In the genomic region with DNA sequence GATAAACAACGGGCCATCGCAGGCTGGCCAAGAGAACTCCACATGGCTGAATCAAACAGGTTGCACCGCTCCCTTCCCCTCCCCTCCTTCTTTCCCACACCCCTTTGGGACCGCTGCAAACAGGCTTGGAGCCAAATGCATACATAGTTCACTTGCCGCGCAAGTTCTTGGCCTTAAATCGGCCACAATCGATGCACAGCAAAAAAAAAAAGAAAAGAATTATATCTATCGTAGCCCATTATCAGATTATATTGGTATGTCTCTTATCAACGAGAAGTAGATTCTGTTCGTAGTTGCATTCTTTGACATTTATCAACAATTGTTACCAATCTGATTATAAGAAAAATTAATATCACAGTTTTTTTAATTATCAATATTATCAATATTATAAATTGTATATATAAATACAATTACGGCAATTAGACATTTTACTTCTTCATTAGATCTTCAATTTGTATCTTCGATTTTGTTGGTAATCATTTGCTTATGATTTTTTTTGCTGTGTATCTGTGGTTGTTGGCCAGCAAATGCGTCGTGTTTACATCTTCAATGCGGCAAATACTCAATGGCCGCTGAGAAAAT, we compare ENCODE assay signal across 1 fruit fly cellular context.
TF ChIP-seq lines count a peak whose summit lies in the region.

No protein-coding gene starts in this region.

TF ChIP-seq in whole organism, embryonic, 481 proteins besides CTCF, POLR2A, EP300 and RAD21 (continued from another document and continues in another):
- peak; percentile 75 for TF ChIP-seq CG11504 (tag; optimal IDR thresholded peaks at IDR 0.05; lab: Kevin White, UChicago)
- TF ChIP-seq gem (tag; optimal IDR thresholded peaks at IDR 0.05; lab: Kevin White, UChicago): peak; percentile 82
- no peak for TF ChIP-seq ttk (GFP tag; IDR thresholded peaks at IDR 0.05; lab: Robert Waterston, UW)
- TF ChIP-seq tll (GFP tag; optimal IDR thresholded peaks at IDR 0.05; lab: Kevin White, UChicago): no peak
- TF ChIP-seq gce (GFP tag; IDR thresholded peaks at IDR 0.05; lab: Robert Waterston, UW): no peak
- TF ChIP-seq CG17829 (tag; optimal IDR thresholded peaks at IDR 0.05; lab: Kevin White, UChicago): peak; percentile 68
- no peak for TF ChIP-seq Hmr (GFP tag; optimal IDR thresholded peaks at IDR 0.05; lab: Kevin White, UChicago)
- no peak for TF ChIP-seq CG8281 (tag; optimal IDR thresholded peaks at IDR 0.05; lab: Kevin White, UChicago)
- peak; percentile 32 for TF ChIP-seq ind (GFP tag; optimal IDR thresholded peaks at IDR 0.05; lab: Kevin White, UChicago)
- peak; percentile 21 for TF ChIP-seq Sry-β (GFP tag; optimal IDR thresholded peaks at IDR 0.05; lab: Kevin White, UChicago)
- TF ChIP-seq amos (GFP tag; IDR thresholded peaks at IDR 0.05; lab: Robert Waterston, UW; ENCODE audit: partially characterized antibody): no peak
- peak; percentile 19 for TF ChIP-seq CG15269 (tag; optimal IDR thresholded peaks at IDR 0.05; lab: Kevin White, UChicago)
- TF ChIP-seq hbn (GFP tag; IDR thresholded peaks at IDR 0.05; lab: Robert Waterston, UW; ENCODE audit: partially characterized antibody): no peak
- no peak for TF ChIP-seq CG4707 (GFP tag; optimal IDR thresholded peaks at IDR 0.05; lab: Kevin White, UChicago)
- TF ChIP-seq CG12104 (GFP tag; optimal IDR thresholded peaks at IDR 0.05; lab: Kevin White, UChicago): no peak
- TF ChIP-seq CG1603 (tag; optimal IDR thresholded peaks at IDR 0.05; lab: Kevin White, UChicago): no peak
- peak; percentile 14 for TF ChIP-seq tio (GFP tag; optimal IDR thresholded peaks at IDR 0.05; lab: Kevin White, UChicago)
- no peak for TF ChIP-seq ems (GFP tag; optimal IDR thresholded peaks at IDR 0.05; lab: Kevin White, UChicago)
- no peak for TF ChIP-seq Atf6 (GFP tag; IDR thresholded peaks at IDR 0.05; lab: Robert Waterston, UW)
- peak; percentile 28 for TF ChIP-seq CG1233 (GFP tag; optimal IDR thresholded peaks at IDR 0.05; lab: Kevin White, UChicago)
- TF ChIP-seq Hsf (GFP tag; optimal IDR thresholded peaks at IDR 0.05; lab: Kevin White, UChicago): no peak
- peak; percentile 31 for TF ChIP-seq Lhr (GFP tag; optimal IDR thresholded peaks at IDR 0.05; lab: Kevin White, UChicago)
- no peak for TF ChIP-seq her (GFP tag; optimal IDR thresholded peaks at IDR 0.05; lab: Kevin White, UChicago)
- no peak for TF ChIP-seq CG7745 (tag; optimal IDR thresholded peaks at IDR 0.05; lab: Kevin White, UChicago)
- peak; percentile 52 for TF ChIP-seq Nf-YB (GFP tag; optimal IDR thresholded peaks at IDR 0.05; lab: Kevin White, UChicago)
- peak; percentile 40 for TF ChIP-seq Hr3 (GFP tag; optimal IDR thresholded peaks at IDR 0.05; lab: Kevin White, UChicago)
- TF ChIP-seq CG18619 (GFP tag; optimal IDR thresholded peaks at IDR 0.05; lab: Kevin White, UChicago): peak; percentile 14
- peak; percentile 36 for TF ChIP-seq CG4820 (GFP tag; optimal IDR thresholded peaks at IDR 0.05; lab: Kevin White, UChicago)
- peak in 1 of 3 experiments; percentile 64 for TF ChIP-seq Stat92E (GFP tag; optimal IDR thresholded peaks at IDR 0.05; lab: Kevin White, UChicago)
- no peak for TF ChIP-seq Max (GFP tag; optimal IDR thresholded peaks at IDR 0.05; lab: Kevin White, UChicago)
- peak; percentile 17 for TF ChIP-seq corto (GFP tag; optimal IDR thresholded peaks at IDR 0.05; lab: Kevin White, UChicago)
- peak; percentile 48 for TF ChIP-seq CG30403 (GFP tag; optimal IDR thresholded peaks at IDR 0.05; lab: Kevin White, UChicago)
- TF ChIP-seq nmo (GFP tag; optimal IDR thresholded peaks at IDR 0.05; lab: Kevin White, UChicago): peak; percentile 77
- TF ChIP-seq ssp (GFP tag; IDR thresholded peaks at IDR 0.05; lab: Robert Waterston, UW): no peak
- TF ChIP-seq CG16815 (GFP tag; optimal IDR thresholded peaks at IDR 0.05; lab: Kevin White, UChicago): peak; percentile 23
- TF ChIP-seq CG7556 (GFP tag; optimal IDR thresholded peaks at IDR 0.05; lab: Kevin White, UChicago): peak; percentile 69
- TF ChIP-seq CG4854 (GFP tag; optimal IDR thresholded peaks at IDR 0.05; lab: Kevin White, UChicago): no peak
- TF ChIP-seq fru (optimal IDR thresholded peaks at IDR 0.05; lab: Kevin White, UChicago): no peak
- no peak for TF ChIP-seq CG4617 (GFP tag; optimal IDR thresholded peaks at IDR 0.05; lab: Kevin White, UChicago; ENCODE audit: borderline replicate concordance)
- no peak for TF ChIP-seq Mrtf (GFP tag; IDR thresholded peaks at IDR 0.05; lab: Robert Waterston, UW)
- TF ChIP-seq Deaf1 (tag; optimal IDR thresholded peaks at IDR 0.05; lab: Kevin White, UChicago): no peak
- no peak for TF ChIP-seq insv (GFP tag; optimal IDR thresholded peaks at IDR 0.05; lab: Kevin White, UChicago)
- no peak for TF ChIP-seq bowl (GFP tag; IDR thresholded peaks at IDR 0.05; lab: Robert Waterston, UW)
- no peak for TF ChIP-seq CG42726 (GFP tag; IDR thresholded peaks at IDR 0.05; lab: Robert Waterston, UW; ENCODE audit: partially characterized antibody)
- TF ChIP-seq sens (GFP tag; lab: Kevin White, UChicago): peak; percentile 83
- TF ChIP-seq Vsx1 (GFP tag; optimal IDR thresholded peaks at IDR 0.05; lab: Kevin White, UChicago): no peak
- TF ChIP-seq CG15696 (tag; optimal IDR thresholded peaks at IDR 0.05; lab: Kevin White, UChicago): no peak
- TF ChIP-seq Antp (GFP tag; optimal IDR thresholded peaks at IDR 0.05; lab: Kevin White, UChicago): no peak
- TF ChIP-seq jing (GFP tag; optimal IDR thresholded peaks at IDR 0.05; lab: Kevin White, UChicago): no peak
- peak; percentile 57 for TF ChIP-seq CG9727 (GFP tag; optimal IDR thresholded peaks at IDR 0.05; lab: Kevin White, UChicago)
- no peak for TF ChIP-seq CG4360 (GFP tag; IDR thresholded peaks at IDR 0.05; lab: Robert Waterston, UW)
- no peak for TF ChIP-seq Sry-δ (GFP tag; optimal IDR thresholded peaks at IDR 0.05; lab: Kevin White, UChicago)
- no peak for TF ChIP-seq D (optimal IDR thresholded peaks at IDR 0.05; lab: Kevin White, UChicago)
- peak; percentile 59 for TF ChIP-seq D (GFP tag; optimal IDR thresholded peaks at IDR 0.05; lab: Kevin White, UChicago)
- no peak for TF ChIP-seq CG8089 (GFP tag; optimal IDR thresholded peaks at IDR 0.05; lab: Kevin White, UChicago)
- no peak for TF ChIP-seq salm (tag; optimal IDR thresholded peaks at IDR 0.05; lab: Kevin White, UChicago)
- peak; percentile 84 for TF ChIP-seq CG2712 (tag; optimal IDR thresholded peaks at IDR 0.05; lab: Kevin White, UChicago)
- TF ChIP-seq ase (GFP tag; IDR thresholded peaks at IDR 0.05; lab: Robert Waterston, UW): no peak
- no peak for TF ChIP-seq CG3995 (GFP tag; optimal IDR thresholded peaks at IDR 0.05; lab: Kevin White, UChicago)
- no peak for TF ChIP-seq CG17568 (GFP tag; optimal IDR thresholded peaks at IDR 0.05; lab: Kevin White, UChicago)
- no peak for TF ChIP-seq gcm2 (GFP tag; optimal IDR thresholded peaks at IDR 0.05; lab: Kevin White, UChicago)
- TF ChIP-seq cato (GFP tag; optimal IDR thresholded peaks at IDR 0.05; lab: Kevin White, UChicago; ENCODE audit: borderline replicate concordance): no peak
- TF ChIP-seq lov (optimal IDR thresholded peaks at IDR 0.05; lab: Kevin White, UChicago): no peak
- no peak for TF ChIP-seq lov (GFP tag; IDR thresholded peaks at IDR 0.05; lab: Robert Waterston, UW)
- TF ChIP-seq pfk (GFP tag; optimal IDR thresholded peaks at IDR 0.05; lab: Kevin White, UChicago): no peak
- no peak for TF ChIP-seq BtbVII (GFP tag; optimal IDR thresholded peaks at IDR 0.05; lab: Kevin White, UChicago)
- no peak for TF ChIP-seq HLH3B (GFP tag; IDR thresholded peaks at IDR 0.05; lab: Robert Waterston, UW)
- no peak for TF ChIP-seq CG7987 (GFP tag; optimal IDR thresholded peaks at IDR 0.05; lab: Kevin White, UChicago)
- no peak for TF ChIP-seq Side (GFP tag; optimal IDR thresholded peaks at IDR 0.05; lab: Kevin White, UChicago)
- no peak for TF ChIP-seq schlank (tag; optimal IDR thresholded peaks at IDR 0.05; lab: Kevin White, UChicago)
- peak in 1 of 3 experiments; percentile 90 for TF ChIP-seq lola (GFP tag; optimal IDR thresholded peaks at IDR 0.05; lab: Kevin White, UChicago)
- no peak for TF ChIP-seq chn (GFP tag; optimal IDR thresholded peaks at IDR 0.05; lab: Kevin White, UChicago)
- TF ChIP-seq ara (GFP tag; IDR thresholded peaks at IDR 0.05; lab: Robert Waterston, UW): no peak
- no peak for TF ChIP-seq CG8478 (optimal IDR thresholded peaks at IDR 0.05; lab: Kevin White, UChicago)
- TF ChIP-seq ro (GFP tag; IDR thresholded peaks at IDR 0.05; lab: Robert Waterston, UW): no peak
- TF ChIP-seq inv (GFP tag; IDR thresholded peaks at IDR 0.05; lab: Robert Waterston, UW; ENCODE audit: partially characterized antibody): no peak
- TF ChIP-seq Spps (tag; optimal IDR thresholded peaks at IDR 0.05; lab: Kevin White, UChicago): peak; percentile 52
- no peak for TF ChIP-seq CG14667 (GFP tag; IDR thresholded peaks at IDR 0.05; lab: Robert Waterston, UW)
- TF ChIP-seq Camta (GFP tag; optimal IDR thresholded peaks at IDR 0.05; lab: Kevin White, UChicago): no peak
- TF ChIP-seq HLH54F (GFP tag; optimal IDR thresholded peaks at IDR 0.05; lab: Kevin White, UChicago): no peak
- TF ChIP-seq CG34224 (GFP tag; IDR thresholded peaks at IDR 0.05; lab: Robert Waterston, UW; ENCODE audit: partially characterized antibody): no peak
- TF ChIP-seq CG30020 (tag; optimal IDR thresholded peaks at IDR 0.05; lab: Kevin White, UChicago): no peak
- peak; percentile 88; the same call in 2 of the 3 replicates for TF ChIP-seq CG17361 (GFP tag; IDR thresholded peaks at IDR 0.05; lab: Robert Waterston, UW)
- TF ChIP-seq CG7928 (GFP tag; optimal IDR thresholded peaks at IDR 0.05; lab: Kevin White, UChicago): no peak
- TF ChIP-seq CG2875 (GFP tag; optimal IDR thresholded peaks at IDR 0.05; lab: Kevin White, UChicago): peak; percentile 48
- TF ChIP-seq yki (optimal IDR thresholded peaks at IDR 0.05; lab: Kevin White, UChicago): no peak
- no peak for TF ChIP-seq CG12769 (tag; optimal IDR thresholded peaks at IDR 0.05; lab: Kevin White, UChicago)
- peak; percentile 64 for TF ChIP-seq CG7839 (tag; optimal IDR thresholded peaks at IDR 0.05; lab: Kevin White, UChicago)
- TF ChIP-seq CG34376 (GFP tag; optimal IDR thresholded peaks at IDR 0.05; lab: Kevin White, UChicago): no peak
- TF ChIP-seq CG5953 (GFP tag; IDR thresholded peaks at IDR 0.05; lab: Robert Waterston, UW): no peak
- peak; percentile 70 for TF ChIP-seq crol (GFP tag; IDR thresholded peaks at IDR 0.05; lab: Robert Waterston, UW)
- no peak for TF ChIP-seq Optix (GFP tag; IDR thresholded peaks at IDR 0.05; lab: Robert Waterston, UW)
- no peak for TF ChIP-seq CG9215 (GFP tag; IDR thresholded peaks at IDR 0.05; lab: Robert Waterston, UW)
- no peak for TF ChIP-seq vnd (GFP tag; IDR thresholded peaks at IDR 0.05; lab: Robert Waterston, UW; ENCODE audit: partially characterized antibody)
- TF ChIP-seq pum (GFP tag; optimal IDR thresholded peaks at IDR 0.05; lab: Kevin White, UChicago): no peak
- TF ChIP-seq ATbp (GFP tag; optimal IDR thresholded peaks at IDR 0.05; lab: Kevin White, UChicago): peak; percentile 28
- TF ChIP-seq chif (GFP tag; optimal IDR thresholded peaks at IDR 0.05; lab: Kevin White, UChicago): no peak
- TF ChIP-seq Ptx1 (GFP tag; IDR thresholded peaks at IDR 0.05; lab: Robert Waterston, UW): no peak
- TF ChIP-seq CG11560 (tag; IDR thresholded peaks at IDR 0.05; lab: Robert Waterston, UW): no peak
- TF ChIP-seq CG9609 (GFP tag; optimal IDR thresholded peaks at IDR 0.05; lab: Kevin White, UChicago): no peak
- no peak for TF ChIP-seq ash1 (GFP tag; optimal IDR thresholded peaks at IDR 0.05; lab: Kevin White, UChicago)
- TF ChIP-seq E2f2 (GFP tag; IDR thresholded peaks at IDR 0.05; lab: Robert Waterston, UW): no peak
- no peak for TF ChIP-seq ato (GFP tag; IDR thresholded peaks at IDR 0.05; lab: Robert Waterston, UW; ENCODE audit: partially characterized antibody)
- TF ChIP-seq org-1 (GFP tag; optimal IDR thresholded peaks at IDR 0.05; lab: Kevin White, UChicago): peak; percentile 27
- TF ChIP-seq CG6272 (GFP tag; IDR thresholded peaks at IDR 0.05; lab: Robert Waterston, UW): no peak
- no peak for TF ChIP-seq fu2 (GFP tag; optimal IDR thresholded peaks at IDR 0.05; lab: Kevin White, UChicago)
- no peak for TF ChIP-seq bigmax (GFP tag; optimal IDR thresholded peaks at IDR 0.05; lab: Kevin White, UChicago)
- no peak for TF ChIP-seq CG31388 (GFP tag; optimal IDR thresholded peaks at IDR 0.05; lab: Kevin White, UChicago)
- no peak for TF ChIP-seq CG12299 (tag; optimal IDR thresholded peaks at IDR 0.05; lab: Kevin White, UChicago)
- no peak for TF ChIP-seq ap (GFP tag; IDR thresholded peaks at IDR 0.05; lab: Robert Waterston, UW)
- no peak for TF ChIP-seq sd (tag; optimal IDR thresholded peaks at IDR 0.05; lab: Kevin White, UChicago)
- TF ChIP-seq Xbp1 (GFP tag; optimal IDR thresholded peaks at IDR 0.05; lab: Kevin White, UChicago): peak; percentile 45
- no peak for TF ChIP-seq Nf-YC (tag; optimal IDR thresholded peaks at IDR 0.05; lab: Kevin White, UChicago)
- TF ChIP-seq CG8924 (tag; optimal IDR thresholded peaks at IDR 0.05; lab: Kevin White, UChicago): peak; percentile 55
- no peak for TF ChIP-seq sim (GFP tag; IDR thresholded peaks at IDR 0.05; lab: Robert Waterston, UW)
- peak; percentile 38 for TF ChIP-seq sqz (GFP tag; optimal IDR thresholded peaks at IDR 0.05; lab: Kevin White, UChicago)
- TF ChIP-seq D19A (tag; optimal IDR thresholded peaks at IDR 0.05; lab: Kevin White, UChicago): peak; percentile 62
- TF ChIP-seq TFAM (GFP tag; optimal IDR thresholded peaks at IDR 0.05; lab: Kevin White, UChicago): no peak
- TF ChIP-seq sisA (GFP tag; IDR thresholded peaks at IDR 0.05; lab: Robert Waterston, UW): no peak
- 0 out of 3 replicates have a peak, but pooled peaks have one; percentile 36 for TF ChIP-seq CG11093 (GFP tag; IDR thresholded peaks at IDR 0.05; lab: Robert Waterston, UW)
- TF ChIP-seq sima (GFP tag; optimal IDR thresholded peaks at IDR 0.05; lab: Kevin White, UChicago): no peak
- no peak for TF ChIP-seq slbo (GFP tag; IDR thresholded peaks at IDR 0.05; lab: Robert Waterston, UW)
- no peak for TF ChIP-seq lilli (GFP tag; optimal IDR thresholded peaks at IDR 0.05; lab: Kevin White, UChicago)
- TF ChIP-seq CG11247 (GFP tag; IDR thresholded peaks at IDR 0.05; lab: Robert Waterston, UW): no peak
- TF ChIP-seq CG10543 (GFP tag; optimal IDR thresholded peaks at IDR 0.05; lab: Kevin White, UChicago): no peak
- no peak for TF ChIP-seq caup (GFP tag; optimal IDR thresholded peaks at IDR 0.05; lab: Kevin White, UChicago; ENCODE audit: severe bottlenecking)
- no peak for TF ChIP-seq Kr (GFP tag; optimal IDR thresholded peaks at IDR 0.05; lab: Kevin White, UChicago)
- no peak for TF ChIP-seq Dek (tag; optimal IDR thresholded peaks at IDR 0.05; lab: Kevin White, UChicago)
- peak; percentile 73 for TF ChIP-seq gsb-n (tag; optimal IDR thresholded peaks at IDR 0.05; lab: Kevin White, UChicago)
- peak; percentile 87 for TF ChIP-seq CG14710 (tag; optimal IDR thresholded peaks at IDR 0.05; lab: Kevin White, UChicago)
